Worm (Caenorhabditis elegans) whole organism, L3 larva: Measurements from ENCODE around the gene pdi-6.

Experiments used
- nfya-1 ChIP-seq: sonication (generic microtip); optimal IDR thresholded peaks from 2 replicates; lab custom pipeline; 2017; ENCODE audit warnings: missing genetic modification characterization, mild to moderate bottlenecking, missing compliant biosample characterization, antibody characterized with exemption, moderate library complexity; ENCODE audit not compliant: insufficient read depth
- nhr-11 ChIP-seq: fragments of 150-350 bp; optimal IDR thresholded peaks from 2 replicates; lab custom pipeline; 2014; ENCODE audit warnings: missing biosample characterization, missing genetic modification characterization
- nhr-77 ChIP-seq: fragments of 150-350 bp; optimal IDR thresholded peaks from 2 replicates; lab custom pipeline; 2014; ENCODE audit warnings: missing biosample characterization, missing genetic modification characterization

- TF ChIP-seq nhr-77 (tag; lab: Kevin White, UChicago) (no peak), nfya-1 (tag; lab: Kevin White, UChicago) (no peak), nhr-11 (tag; lab: Kevin White, UChicago) (no peak)
These were observed 27.6 kb downstream of the pdi-6 start for ce11 chrX:7040760-7041159.
